Fruit fly (Drosophila melanogaster) whole organism, prepupa: Measurements from ENCODE around the gene CG4553.

Experiments used
- CG15336 ChIP-seq: fragments of 200-800 bp; sonication (Bioruptor generic); IDR thresholded peaks from 2 replicates; pipeline ENCODE4 v1.3.6; 2022; ENCODE audit warnings: missing biosample characterization, missing genetic modification characterization
- CG32006 ChIP-seq: fragments of 200-800 bp; sonication (Bioruptor generic); optimal IDR thresholded peaks from 3 replicates; lab custom pipeline; 2017; ENCODE audit warnings: missing biosample characterization, mild to moderate bottlenecking, missing genetic modification characterization
- CG6163 ChIP-seq: fragments of 200-800 bp; sonication (Bioruptor generic); IDR thresholded peaks from 3 replicates; pipeline ENCODE4 v1.3.6; 2022; ENCODE audit warnings: missing biosample characterization, missing genetic modification characterization
- Gug ChIP-seq: fragments of 200-800 bp; sonication (Bioruptor generic); IDR thresholded peaks from 2 replicates; pipeline ENCODE4 v1.3.6; 2022; ENCODE audit warnings: missing biosample characterization, missing genetic modification characterization
- Met ChIP-seq: fragments of 200-800 bp; sonication (Bioruptor generic); optimal IDR thresholded peaks from 3 replicates; lab custom pipeline; 2016; ENCODE audit warnings: missing biosample characterization, missing genetic modification characterization
- cyc ChIP-seq: fragments of 200-800 bp; sonication (Bioruptor generic); optimal IDR thresholded peaks from 3 replicates; lab custom pipeline; 2016; ENCODE audit warnings: missing biosample characterization, missing genetic modification characterization
- pdm3 ChIP-seq: fragments of 200-800 bp; sonication (Bioruptor generic); optimal IDR thresholded peaks from 3 replicates; lab custom pipeline; 2016; ENCODE audit warnings: missing biosample characterization, missing genetic modification characterization

DNA sequence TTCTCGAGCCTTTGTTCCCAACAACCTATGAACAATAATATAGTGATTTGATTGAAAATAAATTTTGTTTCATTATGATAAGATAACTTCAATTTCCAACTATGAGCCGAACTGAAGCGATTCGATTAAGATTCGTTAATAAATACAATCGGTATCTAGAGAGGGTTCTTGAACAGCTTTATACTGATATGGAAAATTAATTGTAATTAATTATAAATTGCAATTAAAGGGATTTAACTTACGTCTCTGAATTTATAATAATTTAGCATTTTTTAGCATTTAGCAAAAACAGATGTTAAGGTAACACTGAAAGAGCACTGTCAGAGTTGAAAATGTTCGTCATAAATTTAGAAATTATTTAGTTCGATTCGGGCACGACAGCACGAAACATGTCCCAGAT is 29.3 kb upstream of the CG4553 start, which contains the start of gene CG5111:
- TF ChIP-seq CG32006 (GFP tag; lab: Kevin White, UChicago): no peak
- TF ChIP-seq cyc: no peak
- no peak for TF ChIP-seq CG15336 (GFP tag; lab: Robert Waterston, UW)
- TF ChIP-seq Met (GFP tag; lab: Kevin White, UChicago): no peak
- no peak for TF ChIP-seq pdm3 (GFP tag; lab: Kevin White, UChicago)
- no peak for TF ChIP-seq CG6163
- no peak for TF ChIP-seq Gug (GFP tag; lab: Robert Waterston, UW)
